Fruit fly (Drosophila melanogaster) whole organism, adult: ENCODE data around the gene CG10005.

Experiments
- CG11617 ChIP-seq: fragments of 200-800 bp; sonication (Bioruptor generic); optimal IDR thresholded peaks from 2 replicates; lab custom pipeline; 2017; ENCODE audit warnings: mild to moderate bottlenecking, missing biosample characterization, missing genetic modification reagents, missing genetic modification characterization
- CG12768 ChIP-seq: fragments of 200-800 bp; sonication (Bioruptor generic); optimal IDR thresholded peaks from 2 replicates; lab custom pipeline; 2017; ENCODE audit warnings: missing biosample characterization, missing genetic modification characterization, mild to moderate bottlenecking, moderate library complexity, missing genetic modification reagents
- CG14711 ChIP-seq: fragments of 200-800 bp; sonication (Bioruptor generic); optimal IDR thresholded peaks from 2 replicates; lab custom pipeline; 2018; ENCODE audit warnings: missing biosample characterization, mild to moderate bottlenecking, missing genetic modification characterization, moderate library complexity
- CG5204 ChIP-seq: fragments of 200-800 bp; sonication (Bioruptor generic); optimal IDR thresholded peaks from 2 replicates; lab custom pipeline; 2016; ENCODE audit warnings: missing biosample characterization, missing genetic modification characterization
- CG7045 ChIP-seq: fragments of 200-800 bp; sonication (Bioruptor generic); optimal IDR thresholded peaks from 2 replicates; lab custom pipeline; 2017; ENCODE audit warnings: missing biosample characterization, mild to moderate bottlenecking, missing genetic modification characterization
- CG7101 ChIP-seq: fragments of 200-800 bp; sonication (Bioruptor generic); optimal IDR thresholded peaks from 2 replicates; lab custom pipeline; 2018; ENCODE audit warnings: missing biosample characterization, mild to moderate bottlenecking, missing genetic modification characterization, moderate library complexity
- Clk ChIP-seq: fragments of 200-800 bp; sonication (Bioruptor generic); optimal IDR thresholded peaks from 2 replicates; lab custom pipeline; 2017; ENCODE audit warnings: missing biosample characterization, missing genetic modification characterization
- Hr96 ChIP-seq: fragments of 200-800 bp; sonication (Bioruptor generic); optimal IDR thresholded peaks from 2 replicates; lab custom pipeline; 2016; ENCODE audit warnings: missing biosample characterization, missing genetic modification characterization
- Mnt ChIP-seq: fragments of 200-800 bp; sonication (Bioruptor generic); optimal IDR thresholded peaks from 2 replicates; lab custom pipeline; 2016; ENCODE audit warnings: missing biosample characterization, mild to moderate bottlenecking, missing genetic modification characterization
- cnc ChIP-seq, 2 experiments: fragments of >200 bp; optimal IDR thresholded peaks; 2 replicates each; lab custom pipeline; 2017
- kay ChIP-seq: fragments of 200-800 bp; sonication (Bioruptor generic); peaks from one replicate; lab custom pipeline; 2016; ENCODE audit warnings: missing biosample characterization, missing genetic modification characterization, borderline replicate concordance

dm6 chr3R:11989996-11990395 is 13.0 kb upstream of the CG10005 start:
- TF ChIP-seq Hr96 (GFP tag; lab: Kevin White, UChicago) (no peak), kay (GFP tag; lab: Kevin White, UChicago) (peak; percentile 62), cnc (optimal IDR thresholded peaks at IDR 0.05; lab: Kevin White, UChicago) (no peak), CG5204 (GFP tag; lab: Kevin White, UChicago) (no peak), CG7045 (GFP tag; lab: Kevin White, UChicago) (no peak), CG11617 (GFP tag; lab: Kevin White, UChicago) (no peak), CG12768 (no peak), CG7101 (tag; lab: Kevin White, UChicago) (no peak), Clk (no peak), CG14711 (tag; lab: Kevin White, UChicago) (no peak), Mnt (GFP tag; lab: Kevin White, UChicago) (no peak)
